Fruit fly (Drosophila melanogaster) whole organism, embryonic: ENCODE measurements around the gene eIF4E5.

Experiments used
- Aef1 ChIP-seq: fragments of 200-800 bp; sonication (Bioruptor generic); IDR thresholded peaks from 3 replicates; pipeline ENCODE4 v1.3.6; 2022; ENCODE audit warnings: missing biosample characterization, missing genetic modification characterization
- Atf-2 ChIP-seq: fragments of 200-800 bp; sonication (Bioruptor generic); optimal IDR thresholded peaks from 2 replicates; lab custom pipeline; 2016; ENCODE audit warnings: missing biosample characterization, missing genetic modification characterization
- Bteb2 ChIP-seq: fragments of 200-800 bp; sonication (Bioruptor generic); optimal IDR thresholded peaks from 2 replicates; lab custom pipeline; 2016; ENCODE audit warnings: missing biosample characterization, missing genetic modification characterization
- CG11695 ChIP-seq: fragments of 200-800 bp; sonication (Bioruptor generic); IDR thresholded peaks from 3 replicates; pipeline ENCODE4 v1.3.6; 2022; ENCODE audit warnings: missing biosample characterization, missing genetic modification characterization
- CG15011 ChIP-seq: fragments of 200-800 bp; sonication (Bioruptor generic); optimal IDR thresholded peaks from 3 replicates; lab custom pipeline; 2018; ENCODE audit warnings: missing biosample characterization, mild to moderate bottlenecking, missing genetic modification characterization
- CG17568 ChIP-seq: fragments of 200-800 bp; sonication (Bioruptor generic); optimal IDR thresholded peaks from 2 replicates; lab custom pipeline; 2018; ENCODE audit warnings: missing biosample characterization, mild to moderate bottlenecking, missing genetic modification characterization, moderate library complexity
- CG17829 ChIP-seq: fragments of 200-800 bp; optimal IDR thresholded peaks from 2 replicates; lab custom pipeline; 2019; ENCODE audit warnings: missing biosample characterization, mild to moderate bottlenecking, missing genetic modification characterization, moderate library complexity
- CG3163 ChIP-seq: fragments of 200-800 bp; sonication (Bioruptor generic); optimal IDR thresholded peaks from 3 replicates; lab custom pipeline; 2016; ENCODE audit warnings: missing biosample characterization, missing genetic modification characterization
- CG3838 ChIP-seq: fragments of 200-800 bp; sonication (Bioruptor generic); optimal IDR thresholded peaks from 3 replicates; lab custom pipeline; 2016; ENCODE audit warnings: missing biosample characterization, missing genetic modification characterization
- CG4730 ChIP-seq: fragments of 200-800 bp; sonication (Bioruptor generic); IDR thresholded peaks from 2 replicates; pipeline ENCODE4 v1.3.6; 2022; ENCODE audit warnings: missing biosample characterization, missing genetic modification characterization
- CG8765 ChIP-seq: fragments of 200-800 bp; sonication (Bioruptor generic); IDR thresholded peaks from 2 replicates; pipeline ENCODE4 v1.3.6; 2022; ENCODE audit warnings: missing biosample characterization, missing genetic modification characterization
- CG9817 ChIP-seq: fragments of 200-800 bp; sonication (Bioruptor generic); optimal IDR thresholded peaks from 2 replicates; lab custom pipeline; 2018; ENCODE audit warnings: missing biosample characterization, mild to moderate bottlenecking, missing genetic modification characterization, moderate library complexity
- Dad ChIP-seq: fragments of 200-800 bp; sonication (Bioruptor generic); optimal IDR thresholded peaks from 3 replicates; lab custom pipeline; 2016; ENCODE audit warnings: missing biosample characterization, missing genetic modification characterization
- Dek ChIP-seq: fragments of 200-800 bp; sonication (Bioruptor generic); optimal IDR thresholded peaks from 3 replicates; lab custom pipeline; 2019; ENCODE audit warnings: missing biosample characterization, mild to moderate bottlenecking, missing genetic modification characterization, moderate library complexity
- Dll ChIP-seq: fragments of 200-800 bp; sonication (Bioruptor generic); IDR thresholded peaks from 4 replicates; pipeline ENCODE4 v1.3.6; 2022; ENCODE audit warnings: missing biosample characterization, missing genetic modification characterization; ENCODE audit not compliant: partially characterized antibody
- Ets97D ChIP-seq: fragments of 200-800 bp; sonication (Bioruptor generic); optimal IDR thresholded peaks from 3 replicates; lab custom pipeline; 2016; ENCODE audit warnings: missing biosample characterization, missing genetic modification characterization
- Gug ChIP-seq: fragments of 200-800 bp; sonication (Bioruptor generic); IDR thresholded peaks from 4 replicates; pipeline ENCODE4 v1.3.6; 2022; ENCODE audit warnings: missing biosample characterization, missing genetic modification characterization
- H2.0 ChIP-seq: fragments of 200-800 bp; sonication (Bioruptor generic); IDR thresholded peaks from 2 replicates; pipeline ENCODE4 v1.3.6; 2022; ENCODE audit warnings: missing biosample characterization, missing genetic modification characterization
- HLH54F ChIP-seq: fragments of 200-800 bp; sonication (Bioruptor generic); optimal IDR thresholded peaks from 3 replicates; lab custom pipeline; 2016; ENCODE audit warnings: missing biosample characterization, missing genetic modification characterization
- Hand ChIP-seq: fragments of 200-800 bp; sonication (Bioruptor generic); optimal IDR thresholded peaks from 2 replicates; lab custom pipeline; 2017; ENCODE audit warnings: mild to moderate bottlenecking, missing biosample characterization, missing genetic modification reagents, missing genetic modification characterization
- Hey ChIP-seq: fragments of 200-800 bp; sonication (Bioruptor generic); optimal IDR thresholded peaks from 3 replicates; lab custom pipeline; 2018; ENCODE audit warnings: missing biosample characterization, mild to moderate bottlenecking, missing genetic modification characterization
- Hr78 ChIP-seq, 2 experiments: fragments of 200-800 bp in 1 of 2; fragments of >200 bp in 1 of 2; sonication (Bioruptor generic) in 1 of 2; optimal IDR thresholded peaks; 2 replicates each; lab custom pipeline; 2017 to 2019; ENCODE audit warnings: missing biosample characterization in 2 of 2, missing genetic modification characterization in 2 of 2, mild to moderate bottlenecking in 1 of 2, moderate library complexity in 1 of 2
- MESR4 ChIP-seq: fragments of 200-800 bp; sonication (Bioruptor generic); optimal IDR thresholded peaks from 2 replicates; lab custom pipeline; 2018; ENCODE audit warnings: missing biosample characterization, mild to moderate bottlenecking, missing genetic modification characterization, moderate library complexity
- Myb ChIP-seq: fragments of 200-800 bp; sonication (Bioruptor generic); optimal IDR thresholded peaks from 2 replicates; lab custom pipeline; 2016; ENCODE audit warnings: missing biosample characterization, missing genetic modification characterization
- Six4 ChIP-seq: fragments of 200-800 bp; sonication (Bioruptor generic); optimal IDR thresholded peaks from 2 replicates; lab custom pipeline; 2016; ENCODE audit warnings: missing biosample characterization, missing genetic modification characterization
- Stat92E ChIP-seq, 3 experiments: fragments of >200 bp in 2 of 3; fragments of 200-800 bp in 1 of 3; sonication (Bioruptor generic) in 1 of 3; optimal IDR thresholded peaks; 2 replicates each; lab custom pipeline; 2017 to 2019; ENCODE audit warnings: missing biosample characterization in 3 of 3, missing genetic modification characterization in 3 of 3, mild to moderate bottlenecking in 1 of 3, moderate library complexity in 1 of 3
- Usf ChIP-seq: fragments of 200-800 bp; sonication (Bioruptor generic); optimal IDR thresholded peaks from 2 replicates; lab custom pipeline; 2017; ENCODE audit warnings: missing genotype, missing biosample characterization, missing genetic modification characterization
- Xbp1 ChIP-seq: fragments of 200-800 bp; sonication (Bioruptor generic); optimal IDR thresholded peaks from 3 replicates; lab custom pipeline; 2016; ENCODE audit warnings: missing biosample characterization, mild to moderate bottlenecking, missing genetic modification characterization
- ap ChIP-seq: fragments of 200-800 bp; sonication (Bioruptor generic); IDR thresholded peaks from 2 replicates; pipeline ENCODE4 v1.3.6; 2022; ENCODE audit warnings: missing biosample characterization, missing genetic modification characterization
- ara ChIP-seq: fragments of 200-800 bp; sonication (Bioruptor generic); IDR thresholded peaks from 2 replicates; pipeline ENCODE4 v1.3.6; 2022; ENCODE audit warnings: missing biosample characterization, missing genetic modification characterization
- bab2 ChIP-seq: fragments of 200-800 bp; sonication (Bioruptor generic); optimal IDR thresholded peaks from 2 replicates; lab custom pipeline; 2016; ENCODE audit warnings: missing biosample characterization, missing genetic modification characterization
- bigmax ChIP-seq: fragments of 200-800 bp; sonication (Bioruptor generic); optimal IDR thresholded peaks from 2 replicates; lab custom pipeline; 2018; ENCODE audit warnings: missing biosample characterization, mild to moderate bottlenecking, missing genetic modification characterization
- crol ChIP-seq: fragments of 200-800 bp; sonication (Bioruptor generic); IDR thresholded peaks from 2 replicates; pipeline ENCODE4 v1.3.6; 2022; ENCODE audit warnings: missing biosample characterization, missing genetic modification characterization
- emc ChIP-seq: fragments of 200-800 bp; sonication (Bioruptor generic); optimal IDR thresholded peaks from 2 replicates; lab custom pipeline; 2016; ENCODE audit warnings: missing biosample characterization, missing genetic modification characterization
- eve ChIP-seq, 2 experiments: fragments of >200 bp; optimal IDR thresholded peaks; 2 replicates each; lab custom pipeline; 2017; ENCODE audit warnings: missing biosample characterization in 2 of 2, missing genetic modification characterization in 2 of 2
- fu2 ChIP-seq: fragments of 200-800 bp; sonication (Bioruptor generic); optimal IDR thresholded peaks from 2 replicates; lab custom pipeline; 2016; ENCODE audit warnings: missing biosample characterization, missing genetic modification characterization
- grn ChIP-seq: fragments of 200-800 bp; sonication (Bioruptor generic); optimal IDR thresholded peaks from 3 replicates; lab custom pipeline; 2017; ENCODE audit warnings: missing biosample characterization, missing genetic modification characterization
- lab ChIP-seq: fragments of 200-800 bp; sonication (Bioruptor generic); optimal IDR thresholded peaks from 3 replicates; lab custom pipeline; 2017; ENCODE audit warnings: missing biosample characterization, missing genetic modification characterization, mild to moderate bottlenecking, moderate library complexity, missing genetic modification reagents
- mld ChIP-seq: fragments of 200-800 bp; sonication (Bioruptor generic); IDR thresholded peaks from 3 replicates; pipeline ENCODE4 v1.3.6; 2022; ENCODE audit warnings: missing biosample characterization, missing genetic modification characterization; ENCODE audit not compliant: partially characterized antibody
- oc ChIP-seq: fragments of 200-800 bp; sonication (Bioruptor generic); optimal IDR thresholded peaks from 2 replicates; lab custom pipeline; 2018; ENCODE audit warnings: missing biosample characterization, mild to moderate bottlenecking, missing genetic modification characterization, moderate library complexity
- pan ChIP-seq, 4 experiments: fragments of >200 bp in 3 of 4; fragments of 200-800 bp in 1 of 4; sonication (Bioruptor generic) in 1 of 4; optimal IDR thresholded peaks in 3 of 4; IDR thresholded peaks in 1 of 4; 2 replicates each; pipeline versions ENCODE4 v1.3.6 to Lab custom; 2017 to 2022; ENCODE audit warnings: missing biosample characterization in 2 of 4, missing genetic modification characterization in 2 of 4, mixed read lengths in 1 of 4
- ranshi ChIP-seq: fragments of 200-800 bp; sonication (Bioruptor generic); IDR thresholded peaks from 2 replicates; pipeline ENCODE4 v1.3.6; 2022; ENCODE audit warnings: missing biosample characterization, missing genetic modification characterization
- seq ChIP-seq: fragments of 200-800 bp; sonication (Bioruptor generic); IDR thresholded peaks from 2 replicates; pipeline ENCODE4 v1.3.6; 2022; ENCODE audit warnings: missing biosample characterization, missing genetic modification characterization
- stwl ChIP-seq: fragments of 200-800 bp; sonication (Bioruptor generic); optimal IDR thresholded peaks from 3 replicates; lab custom pipeline; 2018; ENCODE audit warnings: missing biosample characterization, mild to moderate bottlenecking, missing genetic modification characterization, moderate library complexity
- wek ChIP-seq: fragments of 200-800 bp; sonication (Bioruptor generic); optimal IDR thresholded peaks from 3 replicates; lab custom pipeline; 2018; ENCODE audit warnings: missing biosample characterization, mild to moderate bottlenecking, missing genetic modification characterization, moderate library complexity

The eIF4E5 gene

dm6 chr3L:7910916-7911467 is 16.3 kb downstream of the eIF4E5 start (continued):
- peak; percentile 86 for TF ChIP-seq crol (GFP tag; lab: Robert Waterston, UW)

DNA sequence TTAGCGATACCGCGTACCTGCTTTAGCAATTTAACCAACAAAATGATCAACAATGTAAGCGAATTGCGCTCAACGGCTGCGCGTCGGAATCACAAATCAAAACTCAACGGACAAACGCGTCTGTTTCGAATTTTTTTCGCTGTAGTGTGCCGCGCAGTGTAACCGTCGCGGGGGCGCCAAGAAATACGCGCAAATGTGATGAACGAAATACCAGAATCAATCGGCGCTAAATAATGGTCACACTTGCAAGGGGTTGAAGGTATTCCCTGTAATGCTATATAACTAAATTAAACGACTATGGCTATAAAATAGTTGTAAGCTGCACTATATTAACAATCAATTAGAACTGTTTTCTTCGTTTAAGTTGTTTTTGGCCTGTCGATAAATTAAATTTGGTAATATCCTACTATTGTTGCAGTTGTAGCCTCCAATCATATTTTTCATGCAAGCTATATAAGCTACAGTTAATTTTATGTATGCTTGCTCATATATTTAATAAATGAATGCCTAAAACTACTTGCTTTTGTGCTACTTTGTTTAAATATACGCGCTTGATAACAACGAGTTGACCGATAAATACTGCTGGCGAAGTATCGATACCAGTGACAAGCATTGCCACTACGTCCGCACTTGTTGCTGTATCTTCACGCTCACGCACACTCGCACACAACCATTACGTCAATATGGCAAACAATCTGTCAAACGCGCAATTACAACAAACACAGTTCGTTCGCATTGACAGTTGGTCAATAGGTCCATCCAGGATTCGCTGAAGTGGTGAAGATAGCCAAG is 17.3 kb downstream of the eIF4E5 start, which contains the start of the genes pbl and CG8281:
Gene pbl, minus strand, starts transcription at position 190 of the 792 bp plus-strand sequence.
Gene CG8281, plus strand, starts transcription at position 699 of the 792 bp plus-strand sequence.
- no peak for TF ChIP-seq Hand (GFP tag; lab: Kevin White, UChicago)
- TF ChIP-seq Hey: no peak
- TF ChIP-seq fu2 (GFP tag; lab: Kevin White, UChicago): peak; percentile 15
- TF ChIP-seq CG17568 (GFP tag; lab: Kevin White, UChicago): peak; percentile 46
- TF ChIP-seq mld: peak; percentile 54; the same call in 1 of the 3 replicates
- TF ChIP-seq Aef1 (GFP tag; lab: Robert Waterston, UW): 0 out of 3 replicates have a peak, but pooled peaks have one; percentile 24
- TF ChIP-seq CG9817 (tag; lab: Kevin White, UChicago): peak; percentile 53
- peak; percentile 97 for TF ChIP-seq wek (GFP tag; lab: Kevin White, UChicago)
- no peak for TF ChIP-seq pan (optimal IDR thresholded peaks at IDR 0.05; lab: Kevin White, UChicago)
- peak in 1 of 2 experiments; percentile 54 for TF ChIP-seq pan (GFP tag; optimal IDR thresholded peaks at IDR 0.05 in 1 of 2, IDR thresholded peaks at IDR 0.05 in 1 of 2)
- TF ChIP-seq Usf (GFP tag; lab: Kevin White, UChicago): peak; percentile 25
- peak; percentile 34 for TF ChIP-seq bab2 (GFP tag; lab: Kevin White, UChicago)
- TF ChIP-seq CG11695: peak; percentile 70; the same call in 2 of the 3 replicates
- peak; percentile 42 for TF ChIP-seq ranshi (GFP tag; lab: Robert Waterston, UW)
- peak; percentile 60 for TF ChIP-seq Xbp1 (GFP tag; lab: Kevin White, UChicago)
- TF ChIP-seq Atf-2 (GFP tag; lab: Kevin White, UChicago): no peak
- no peak for TF ChIP-seq ap (GFP tag; lab: Robert Waterston, UW)
- peak; percentile 30 for TF ChIP-seq CG3163 (GFP tag; lab: Kevin White, UChicago)
- peak; percentile 0 for TF ChIP-seq Dad (GFP tag; lab: Kevin White, UChicago)
- no peak for TF ChIP-seq CG8765 (GFP tag; lab: Robert Waterston, UW)
- TF ChIP-seq ara (GFP tag; lab: Robert Waterston, UW): no peak
- TF ChIP-seq eve (GFP tag; optimal IDR thresholded peaks at IDR 0.05; lab: Kevin White, UChicago): no peak
- TF ChIP-seq stwl (tag; lab: Kevin White, UChicago): peak; percentile 78
- TF ChIP-seq Stat92E (GFP tag; optimal IDR thresholded peaks at IDR 0.05; lab: Kevin White, UChicago): no peak
- peak; percentile 58 for TF ChIP-seq lab (GFP tag; lab: Kevin White, UChicago)
- TF ChIP-seq HLH54F (GFP tag; lab: Kevin White, UChicago): no peak
- TF ChIP-seq grn (GFP tag; lab: Kevin White, UChicago): no peak
- TF ChIP-seq Myb (GFP tag; lab: Kevin White, UChicago): peak; percentile 94
- TF ChIP-seq CG3838 (GFP tag; lab: Kevin White, UChicago): no peak
- TF ChIP-seq emc (GFP tag; lab: Kevin White, UChicago): peak; percentile 35
- peak; percentile 27 for TF ChIP-seq Dek (tag; lab: Kevin White, UChicago)
- TF ChIP-seq Gug (GFP tag; lab: Robert Waterston, UW): no peak
- TF ChIP-seq oc (tag; lab: Kevin White, UChicago): no peak
- no peak for TF ChIP-seq CG15011
- peak; percentile 82 for TF ChIP-seq Dll (GFP tag; lab: Robert Waterston, UW)
- peak; percentile 17; the same call in 1 of the 2 replicates for TF ChIP-seq CG4730
- peak; percentile 67 for TF ChIP-seq CG17829
- TF ChIP-seq Six4: peak; percentile 1
- TF ChIP-seq seq (GFP tag; lab: Robert Waterston, UW): 0 out of 2 replicates have a peak, but pooled peaks have one; percentile 6
- no peak for TF ChIP-seq bigmax (GFP tag; lab: Kevin White, UChicago)
- TF ChIP-seq Ets97D: peak; percentile 62
- TF ChIP-seq Hr78 (GFP tag; optimal IDR thresholded peaks at IDR 0.05; lab: Kevin White, UChicago): no peak
- TF ChIP-seq Bteb2 (GFP tag; lab: Kevin White, UChicago): no peak
- TF ChIP-seq H2.0: 0 out of 2 replicates have a peak, but pooled peaks have one; percentile 35
- TF ChIP-seq MESR4 (GFP tag; lab: Kevin White, UChicago): peak; percentile 99
